Worm (Caenorhabditis elegans) whole organism, L1 larva: ENCODE results near the gene Y116A8A.6.

Source experiments
- ama-1 ChIP-seq: fragments of 150-350 bp; optimal IDR thresholded peaks from 2 replicates; lab custom pipeline; 2014
- lir-3 ChIP-seq: sonication (generic microtip); optimal IDR thresholded peaks from 2 replicates; lab custom pipeline; 2016; ENCODE audit warnings: mild to moderate bottlenecking, missing genetic modification characterization, moderate library complexity, missing compliant biosample characterization; ENCODE audit not compliant: poor library complexity
- lsy-2 ChIP-seq, 2 experiments: fragments of 150-350 bp; optimal IDR thresholded peaks; 2 replicates each; lab custom pipeline; 2014; ENCODE audit warnings: missing biosample characterization in 2 of 2, missing genetic modification characterization in 2 of 2
- snu-23 ChIP-seq: sonication (generic microtip); optimal IDR thresholded peaks from 2 replicates; lab custom pipeline; 2016; ENCODE audit warnings: missing genetic modification characterization, missing compliant biosample characterization
- ztf-11 ChIP-seq, 2 experiments: sonication (generic microtip); optimal IDR thresholded peaks; 2 replicates each; lab custom pipeline; 2016 to 2017; ENCODE audit warnings: missing genetic modification characterization in 2 of 2, missing biosample characterization in 1 of 2, missing compliant biosample characterization in 1 of 2

ce11 chrIV:16854790-16855189 lies 26.2 kb upstream of the Y116A8A.6 start, which contains the start of gene map-2:
- TF ChIP-seq ama-1 (lab: Kevin White, UChicago) (no peak), lsy-2 (tag; optimal IDR thresholded peaks at IDR 0.05; lab: Kevin White, UChicago) (no peak), snu-23 (GFP tag; lab: Kevin White, UChicago) (no peak), ztf-11 (tag; optimal IDR thresholded peaks at IDR 0.05; lab: Kevin White, UChicago) (no peak), lir-3 (tag; lab: Kevin White, UChicago) (no peak)
